Worm (Caenorhabditis elegans) whole organism, L2 larva: ENCODE results near the gene F14D2.11.

Source experiments
- F13H6.1 ChIP-seq: sonication (generic microtip); optimal IDR thresholded peaks from 2 replicates; lab custom pipeline; 2016; ENCODE audit warnings: missing genetic modification characterization, missing compliant biosample characterization
- R02D3.7 ChIP-seq: fragments of 150-350 bp; optimal IDR thresholded peaks from 2 replicates; lab custom pipeline; 2014; ENCODE audit warnings: missing biosample characterization, missing genetic modification characterization
- Y55F3AM.14 ChIP-seq: fragments of 200-800 bp; sonication (Bioruptor generic); optimal IDR thresholded peaks from 2 replicates; lab custom pipeline; 2018; ENCODE audit warnings: mild to moderate bottlenecking, missing genetic modification characterization, missing compliant biosample characterization
- blmp-1 ChIP-seq: sonication (generic microtip); optimal IDR thresholded peaks from 2 replicates; lab custom pipeline; 2017; ENCODE audit warnings: missing genetic modification characterization, mild to moderate bottlenecking, missing compliant biosample characterization, antibody characterized with exemption, moderate library complexity; ENCODE audit not compliant: insufficient read depth
- ceh-16 ChIP-seq: fragments of 150-350 bp; optimal IDR thresholded peaks from 2 replicates; lab custom pipeline; 2014; ENCODE audit warnings: missing biosample characterization, missing genetic modification characterization
- dmd-4 ChIP-seq: sonication (generic microtip); optimal IDR thresholded peaks from 2 replicates; lab custom pipeline; 2017; ENCODE audit warnings: missing biosample characterization, missing genetic modification characterization
- egl-27 ChIP-seq: sonication (generic microtip); optimal IDR thresholded peaks from 3 replicates; lab custom pipeline; 2017; ENCODE audit warnings: missing biosample characterization, missing genetic modification reagents, missing genetic modification characterization
- elt-1 ChIP-seq: fragments of 150-350 bp; optimal IDR thresholded peaks from 2 replicates; lab custom pipeline; 2014; ENCODE audit warnings: missing biosample characterization, missing genetic modification characterization
- elt-3 ChIP-seq: sonication (generic microtip); optimal IDR thresholded peaks from 2 replicates; lab custom pipeline; 2017; ENCODE audit warnings: missing biosample characterization, missing genetic modification characterization
- fos-1 ChIP-seq: fragments of 150-350 bp; optimal IDR thresholded peaks from 2 replicates; lab custom pipeline; 2014; ENCODE audit warnings: missing biosample characterization, missing genetic modification characterization
- gmeb-1 ChIP-seq: fragments of 150-350 bp; optimal IDR thresholded peaks from 2 replicates; lab custom pipeline; 2014; ENCODE audit warnings: missing biosample characterization, missing genetic modification characterization
- lin-13 ChIP-seq: fragments of 150-350 bp; optimal IDR thresholded peaks from 2 replicates; lab custom pipeline; 2014; ENCODE audit warnings: missing biosample characterization, missing genetic modification reagents, missing genetic modification characterization
- lin-39 ChIP-seq: fragments of 150-350 bp; optimal IDR thresholded peaks from 2 replicates; lab custom pipeline; 2014; ENCODE audit warnings: missing biosample characterization, missing genetic modification reagents, missing genetic modification characterization
- lsy-2 ChIP-seq, 2 experiments: fragments of 150-350 bp in 1 of 2; sonication (generic microtip) in 1 of 2; optimal IDR thresholded peaks; 2 replicates each; lab custom pipeline; 2014 to 2017; ENCODE audit warnings: missing biosample characterization in 2 of 2, missing genetic modification characterization in 2 of 2
- mab-5 ChIP-seq: fragments of 150-350 bp; optimal IDR thresholded peaks from 2 replicates; lab custom pipeline; 2014; ENCODE audit warnings: missing biosample characterization, missing genetic modification characterization
- mdl-1 ChIP-seq, 2 experiments: fragments of 150-350 bp in 1 of 2; sonication (generic microtip) in 1 of 2; optimal IDR thresholded peaks; 2 replicates each; lab custom pipeline; 2017; ENCODE audit warnings: missing biosample characterization in 2 of 2, missing genetic modification characterization in 2 of 2
- nhr-10 ChIP-seq: sonication (generic microtip); optimal IDR thresholded peaks from 2 replicates; lab custom pipeline; 2017; ENCODE audit warnings: missing biosample characterization, missing genetic modification characterization
- nhr-11 ChIP-seq: fragments of 150-350 bp; optimal IDR thresholded peaks from 2 replicates; lab custom pipeline; 2014; ENCODE audit warnings: missing biosample characterization, missing genetic modification characterization
- nhr-129 ChIP-seq: fragments of 150-350 bp; optimal IDR thresholded peaks from 2 replicates; lab custom pipeline; 2014; ENCODE audit warnings: missing biosample characterization, missing genetic modification characterization
- nhr-21 ChIP-seq: fragments of 150-350 bp; optimal IDR thresholded peaks from 2 replicates; lab custom pipeline; 2014; ENCODE audit warnings: missing biosample characterization, missing genetic modification characterization
- nhr-23 ChIP-seq: fragments of 150-350 bp; optimal IDR thresholded peaks from 2 replicates; lab custom pipeline; 2014; ENCODE audit warnings: missing biosample characterization, missing genetic modification reagents, missing genetic modification characterization
- nhr-237 ChIP-seq: fragments of 150-350 bp; optimal IDR thresholded peaks from 2 replicates; lab custom pipeline; 2014; ENCODE audit warnings: missing biosample characterization, missing genetic modification characterization
- nhr-25 ChIP-seq: fragments of 150-350 bp; sonication (generic microtip); optimal IDR thresholded peaks from 3 replicates; lab custom pipeline; 2014; ENCODE audit warnings: missing biosample characterization, missing genetic modification characterization
- nhr-6 ChIP-seq: fragments of 150-350 bp; optimal IDR thresholded peaks from 2 replicates; lab custom pipeline; 2014; ENCODE audit warnings: missing biosample characterization, missing genetic modification characterization
- nhr-77 ChIP-seq: fragments of 150-350 bp; optimal IDR thresholded peaks from 2 replicates; lab custom pipeline; 2014; ENCODE audit warnings: missing biosample characterization, missing genetic modification characterization
- peb-1 ChIP-seq: fragments of 150-350 bp; optimal IDR thresholded peaks from 2 replicates; lab custom pipeline; 2014; ENCODE audit warnings: missing biosample characterization, missing genetic modification characterization
- sem-4 ChIP-seq: fragments of 150-350 bp; optimal IDR thresholded peaks from 2 replicates; lab custom pipeline; 2014; ENCODE audit warnings: missing biosample characterization, missing genetic modification reagents, missing genetic modification characterization
- skn-1 ChIP-seq: sonication (generic microtip); optimal IDR thresholded peaks from 2 replicates; lab custom pipeline; 2017; ENCODE audit warnings: missing biosample characterization, missing genetic modification characterization
- sma-3 ChIP-seq: sonication (generic microtip); optimal IDR thresholded peaks from 2 replicates; lab custom pipeline; 2016; ENCODE audit warnings: missing genetic modification reagents, missing genetic modification characterization, missing compliant biosample characterization
- sma-9 ChIP-seq, 2 experiments: fragments of 150-350 bp in 1 of 2; sonication (generic microtip) in 1 of 2; optimal IDR thresholded peaks; 2 replicates each; lab custom pipeline; 2014 to 2016; ENCODE audit warnings: missing genetic modification characterization in 2 of 2, mild to moderate bottlenecking in 1 of 2, missing biosample characterization in 1 of 2, missing compliant biosample characterization in 1 of 2, missing genetic modification reagents in 1 of 2, moderate library complexity in 1 of 2
- snpc-4 ChIP-seq: fragments of 150-350 bp; optimal IDR thresholded peaks from 2 replicates; lab custom pipeline; 2014; ENCODE audit warnings: missing biosample characterization, missing genetic modification characterization
- unc-39 ChIP-seq: fragments of 150-350 bp; optimal IDR thresholded peaks from 2 replicates; lab custom pipeline; 2014; ENCODE audit warnings: missing biosample characterization, missing genetic modification characterization
- ztf-1 ChIP-seq: fragments of 200-800 bp; sonication (Bioruptor generic); conservative IDR thresholded peaks from 2 replicates; pipeline ENCODE4 v1.3.6; 2022; ENCODE audit warnings: missing genetic modification characterization, missing compliant biosample characterization
- ztf-11 ChIP-seq: sonication (generic microtip); optimal IDR thresholded peaks from 2 replicates; lab custom pipeline; 2017; ENCODE audit warnings: missing biosample characterization, missing genetic modification characterization
- ztf-4 ChIP-seq: fragments of 150-350 bp; optimal IDR thresholded peaks from 2 replicates; lab custom pipeline; 2014; ENCODE audit warnings: missing biosample characterization, missing genetic modification characterization

The F14D2.11 gene

ce11 chrII:3370061-3370460 is 28.2 kb upstream of the F14D2.11 start, which contains the start of gene Y49F6C.8:
Y49F6C.8 (minus strand) TSS chrII:3370111.
- TF ChIP-seq lsy-2 (tag; optimal IDR thresholded peaks at IDR 0.05; lab: Kevin White, UChicago) (peak in 1 of 2 experiments; percentile 41), mdl-1 (tag; optimal IDR thresholded peaks at IDR 0.05; lab: Kevin White, UChicago) (no peak)

ce11 chrII:3368097-3368496 is 26.2 kb upstream of the F14D2.11 start, which contains the start of gene Y49F6C.7:
Y49F6C.7 (minus strand) TSS chrII:3368197.
- TF ChIP-seq F13H6.1 (tag; lab: Kevin White, UChicago) (no peak), mab-5 (tag; lab: Kevin White, UChicago) (no peak)

- TF ChIP-seq snpc-4 (tag; lab: Kevin White, UChicago): no peak
- no peak for TF ChIP-seq lin-39 (tag; lab: Kevin White, UChicago)
- TF ChIP-seq sma-9 (GFP tag; optimal IDR thresholded peaks at IDR 0.05; lab: Kevin White, UChicago): no peak
- no peak for TF ChIP-seq sma-9 (tag; optimal IDR thresholded peaks at IDR 0.05; lab: Kevin White, UChicago)
- no peak for TF ChIP-seq dmd-4 (tag; lab: Kevin White, UChicago)
- TF ChIP-seq blmp-1: no peak
- TF ChIP-seq elt-1: no peak
- no peak for TF ChIP-seq mdl-1 (tag; optimal IDR thresholded peaks at IDR 0.05; lab: Kevin White, UChicago)
- no peak for TF ChIP-seq ztf-11 (tag; lab: Kevin White, UChicago)
- no peak for TF ChIP-seq egl-27
- TF ChIP-seq nhr-6 (tag; lab: Kevin White, UChicago): no peak
- no peak for TF ChIP-seq fos-1
- no peak for TF ChIP-seq elt-3
- TF ChIP-seq nhr-129 (tag; lab: Kevin White, UChicago): no peak
- no peak for TF ChIP-seq nhr-23 (tag; lab: Kevin White, UChicago)
- TF ChIP-seq nhr-237 (tag; lab: Kevin White, UChicago): no peak
- TF ChIP-seq nhr-10: no peak
- TF ChIP-seq mab-5 (tag; lab: Kevin White, UChicago): no peak
These were observed 25.2 kb upstream of the F14D2.11 start, which contains the start of gene Y49F6C.6 for ce11 chrII:3367100-3367499. Y49F6C.6 (minus strand) TSS chrII:3367200.

ce11 chrII:3358834-3359233 is 16.9 kb upstream of the F14D2.11 start, which contains the start of the genes lido-14 and bath-27:
lido-14 (plus strand) TSS chrII:3359134.
bath-27 (plus strand) TSS chrII:3359139.
- no peak for TF ChIP-seq Y55F3AM.14
- no peak for TF ChIP-seq egl-27
- TF ChIP-seq lin-13: no peak
- no peak for TF ChIP-seq sem-4 (tag; lab: Kevin White, UChicago)
- TF ChIP-seq unc-39 (tag; lab: Kevin White, UChicago): no peak
- no peak for TF ChIP-seq mab-5 (tag; lab: Kevin White, UChicago)
- TF ChIP-seq dmd-4 (tag; lab: Kevin White, UChicago): no peak
- TF ChIP-seq ztf-4: no peak
- no peak for TF ChIP-seq nhr-237 (tag; lab: Kevin White, UChicago)
- TF ChIP-seq sma-3: no peak
- TF ChIP-seq ztf-1 (GFP tag; lab: Robert Waterston, UW): no peak
- TF ChIP-seq mdl-1 (tag; optimal IDR thresholded peaks at IDR 0.05; lab: Kevin White, UChicago): no peak
- TF ChIP-seq nhr-11 (tag; lab: Kevin White, UChicago): no peak
- TF ChIP-seq nhr-77 (tag; lab: Kevin White, UChicago): no peak
- no peak for TF ChIP-seq ceh-16 (tag; lab: Kevin White, UChicago)
- TF ChIP-seq F13H6.1 (tag; lab: Kevin White, UChicago): no peak
- TF ChIP-seq gmeb-1 (tag; lab: Kevin White, UChicago): no peak
- TF ChIP-seq nhr-25 (tag; lab: Kevin White, UChicago): no peak
- TF ChIP-seq elt-3: no peak

- TF ChIP-seq peb-1 (no peak), skn-1 (tag; lab: Kevin White, UChicago) (no peak), blmp-1 (no peak), nhr-21 (tag; lab: Kevin White, UChicago) (no peak), fos-1 (no peak), snpc-4 (tag; lab: Kevin White, UChicago) (no peak), F13H6.1 (tag; lab: Kevin White, UChicago) (no peak), R02D3.7 (tag; lab: Kevin White, UChicago) (no peak)
These were observed 8.0 kb upstream of the F14D2.11 start, which contains the start of gene F14D2.8 for ce11 chrII:3349820-3350291. F14D2.8 (minus strand) TSS chrII:3349870.
